Worm (Caenorhabditis elegans) whole organism, young adult: Measurements from ENCODE around the gene grd-9.

Source experiments
- B0261.1 ChIP-seq: sonication (generic microtip); optimal IDR thresholded peaks from 2 replicates; lab custom pipeline; 2016; ENCODE audit warnings: mild to moderate bottlenecking, missing genetic modification characterization, moderate library complexity, missing compliant biosample characterization
- C06A6.2 ChIP-seq: fragments of 200-800 bp; sonication (Bioruptor generic); conservative IDR thresholded peaks from 2 replicates; pipeline ENCODE4 v1.3.6; 2022; ENCODE audit warnings: missing genetic modification characterization, missing compliant biosample characterization
- D2030.7 ChIP-seq: fragments of 200-800 bp; sonication (Bioruptor generic); IDR thresholded peaks from 2 replicates; pipeline ENCODE4 v1.3.6; 2022; ENCODE audit warnings: missing genetic modification reagents, missing genetic modification characterization, missing compliant biosample characterization
- F10E7.11 ChIP-seq: sonication (generic microtip); optimal IDR thresholded peaks from 2 replicates; lab custom pipeline; 2017; ENCODE audit warnings: mild to moderate bottlenecking, missing genetic modification characterization, moderate library complexity, missing compliant biosample characterization
- F39B2.1 ChIP-seq: fragments of 200-800 bp; sonication (Bioruptor generic); IDR thresholded peaks from 2 replicates; pipeline ENCODE4 v1.3.6; 2022; ENCODE audit warnings: missing genetic modification reagents, missing genetic modification characterization, missing compliant biosample characterization
- F52B5.7 ChIP-seq: sonication (generic microtip); optimal IDR thresholded peaks from 2 replicates; lab custom pipeline; 2016; ENCODE audit warnings: mild to moderate bottlenecking, missing genetic modification characterization, missing compliant biosample characterization
- F55B11.4 ChIP-seq: sonication (generic microtip); optimal IDR thresholded peaks from 2 replicates; lab custom pipeline; 2016; ENCODE audit warnings: missing compliant biosample characterization, missing genetic modification characterization, borderline replicate concordance; ENCODE audit not compliant: insufficient read depth
- T07F8.4 ChIP-seq: sonication (generic microtip); optimal IDR thresholded peaks from 2 replicates; lab custom pipeline; 2016; ENCODE audit warnings: mild to moderate bottlenecking, missing genetic modification characterization, moderate library complexity, missing compliant biosample characterization
- Y67H2A.10 ChIP-seq: fragments of 200-800 bp; sonication (Bioruptor generic); conservative IDR thresholded peaks from 2 replicates; pipeline ENCODE4 v1.3.6; 2022; ENCODE audit warnings: missing genetic modification reagents, missing genetic modification characterization, missing compliant biosample characterization
- atf-7 ChIP-seq: sonication (generic microtip); optimal IDR thresholded peaks from 2 replicates; lab custom pipeline; 2017; ENCODE audit warnings: mild to moderate bottlenecking, missing genetic modification characterization, missing compliant biosample characterization
- attf-5 ChIP-seq: fragments of 200-800 bp; sonication (Bioruptor generic); optimal IDR thresholded peaks from 2 replicates; lab custom pipeline; 2018; ENCODE audit warnings: mild to moderate bottlenecking, missing genetic modification characterization, missing compliant biosample characterization
- bed-2 ChIP-seq: fragments of 200-800 bp; sonication (Bioruptor generic); IDR thresholded peaks from 2 replicates; pipeline ENCODE4 v1.3.6; 2022; ENCODE audit warnings: missing genetic modification reagents, missing genetic modification characterization, missing compliant biosample characterization
- cebp-2 ChIP-seq: fragments of 200-800 bp; sonication (Bioruptor generic); IDR thresholded peaks from 2 replicates; pipeline ENCODE4 v1.3.6; 2022; ENCODE audit warnings: missing genetic modification characterization, missing compliant biosample characterization
- ceh-27 ChIP-seq: fragments of 200-800 bp; sonication (Bioruptor generic); optimal IDR thresholded peaks from 2 replicates; lab custom pipeline; 2018; ENCODE audit warnings: mild to moderate bottlenecking, missing genetic modification characterization, moderate library complexity, missing compliant biosample characterization
- ceh-58 ChIP-seq: fragments of 200-800 bp; sonication (Bioruptor generic); IDR thresholded peaks from 2 replicates; pipeline ENCODE4 v1.3.6; 2022; ENCODE audit warnings: missing genetic modification characterization, missing compliant biosample characterization
- dpl-1 ChIP-seq: fragments of 150-350 bp; optimal IDR thresholded peaks from 2 replicates; lab custom pipeline; 2014; ENCODE audit warnings: missing biosample characterization, missing genetic modification reagents, missing genetic modification characterization
- egrh-3 ChIP-seq: fragments of 200-800 bp; sonication (Bioruptor generic); IDR thresholded peaks from 2 replicates; pipeline ENCODE4 v1.3.6; 2022; ENCODE audit warnings: missing genetic modification reagents, missing genetic modification characterization, missing compliant biosample characterization
- hmg-20 ChIP-seq: fragments of 200-800 bp; sonication (Bioruptor generic); IDR thresholded peaks from 2 replicates; pipeline ENCODE4 v1.3.6; 2022; ENCODE audit warnings: missing genetic modification reagents, missing genetic modification characterization, missing compliant biosample characterization
- hrde-1 ChIP-seq: sonication (generic microtip); optimal IDR thresholded peaks from 2 replicates; lab custom pipeline; 2016; ENCODE audit warnings: missing genetic modification characterization, mild to moderate bottlenecking, missing compliant biosample characterization, moderate library complexity, missing genotype, missing genetic modification reagents, borderline replicate concordance
- lag-1 ChIP-seq: fragments of 200-800 bp; sonication (Bioruptor generic); IDR thresholded peaks from 2 replicates; pipeline ENCODE4 v1.3.6; 2022; ENCODE audit warnings: missing genetic modification reagents, missing genetic modification characterization, missing compliant biosample characterization
- let-526 ChIP-seq: fragments of 200-800 bp; sonication (Bioruptor generic); IDR thresholded peaks from 2 replicates; pipeline ENCODE4 v1.3.6; 2022; ENCODE audit warnings: missing genetic modification reagents, missing genetic modification characterization, missing compliant biosample characterization
- lin-26 ChIP-seq: fragments of 200-800 bp; sonication (Bioruptor generic); IDR thresholded peaks from 2 replicates; pipeline ENCODE4 v1.3.6; 2022; ENCODE audit warnings: missing genetic modification reagents, missing genetic modification characterization, missing compliant biosample characterization
- lin-40 ChIP-seq: sonication (generic microtip); optimal IDR thresholded peaks from 2 replicates; lab custom pipeline; 2016; ENCODE audit warnings: missing genetic modification characterization, mild to moderate bottlenecking, missing compliant biosample characterization, missing genotype, missing genetic modification reagents
- lsl-1 ChIP-seq: fragments of 200-800 bp; sonication (Bioruptor generic); optimal IDR thresholded peaks from 2 replicates; lab custom pipeline; 2018; ENCODE audit warnings: mild to moderate bottlenecking, missing genetic modification characterization, moderate library complexity, missing compliant biosample characterization
- mxl-1 ChIP-seq: sonication (generic microtip); optimal IDR thresholded peaks from 2 replicates; lab custom pipeline; 2016; ENCODE audit warnings: missing genetic modification characterization, missing compliant biosample characterization
- nhr-80 ChIP-seq: sonication (generic microtip); optimal IDR thresholded peaks from 2 replicates; lab custom pipeline; 2016; ENCODE audit warnings: missing genetic modification characterization, missing compliant biosample characterization
- rcor-1 ChIP-seq: fragments of 200-800 bp; sonication (Bioruptor generic); IDR thresholded peaks from 2 replicates; pipeline ENCODE4 v1.3.6; 2022; ENCODE audit warnings: missing genetic modification reagents, missing genetic modification characterization, missing compliant biosample characterization
- repo-1 ChIP-seq: sonication (generic microtip); optimal IDR thresholded peaks from 2 replicates; lab custom pipeline; 2017; ENCODE audit warnings: mild to moderate bottlenecking, missing genetic modification characterization, missing compliant biosample characterization
- snpc-4 ChIP-seq, 5 experiments: fragments of 150-350 bp in 1 of 5; sonication (generic microtip) in 4 of 5; optimal IDR thresholded peaks; 2 replicates each; lab custom pipeline; 2014 to 2018; ENCODE audit warnings: missing genetic modification characterization in 5 of 5, missing biosample characterization in 3 of 5, antibody characterized with exemption in 2 of 5, mild to moderate bottlenecking in 2 of 5, missing compliant biosample characterization in 2 of 5, missing genotype in 2 of 5, moderate library complexity in 2 of 5, missing genetic modification reagents in 1 of 5
- ztf-18 ChIP-seq: sonication (generic microtip); optimal IDR thresholded peaks from 2 replicates; lab custom pipeline; 2016; ENCODE audit warnings: missing genotype, mild to moderate bottlenecking, missing genetic modification characterization, missing compliant biosample characterization
- ztf-25 ChIP-seq: fragments of 200-800 bp; sonication (Bioruptor generic); IDR thresholded peaks from 2 replicates; pipeline ENCODE4 v1.3.6; 2022; ENCODE audit warnings: missing genetic modification reagents, missing genetic modification characterization, missing compliant biosample characterization
- ztf-6 ChIP-seq: fragments of 200-800 bp; sonication (Bioruptor generic); IDR thresholded peaks from 2 replicates; pipeline ENCODE4 v1.3.6; 2022; ENCODE audit warnings: missing genetic modification reagents, missing genetic modification characterization, missing compliant biosample characterization

grd-9 gene

ce11 chrV:5888820-5889219, 6.3 kb upstream of the grd-9 start:
- TF ChIP-seq T07F8.4 (no peak), bed-2 (GFP tag; lab: Robert Waterston, UW) (no peak), lin-40 (tag; lab: Kevin White, UChicago) (no peak), nhr-80 (tag; lab: Kevin White, UChicago) (no peak), D2030.7 (no peak), ztf-6 (no peak), egrh-3 (GFP tag; lab: Robert Waterston, UW) (no peak), rcor-1 (GFP tag; lab: Robert Waterston, UW) (no peak), F10E7.11 (tag; lab: Kevin White, UChicago) (no peak), ceh-58 (GFP tag; lab: Robert Waterston, UW) (no peak), snpc-4 (GFP tag; optimal IDR thresholded peaks at IDR 0.05; lab: Kevin White, UChicago) (no peak), snpc-4 (tag; optimal IDR thresholded peaks at IDR 0.05; lab: Kevin White, UChicago) (no peak), C06A6.2 (GFP tag; lab: Robert Waterston, UW) (no peak)
- TF ChIP-seq, all 124 proteins: peak for 0

- TF ChIP-seq B0261.1 (tag; lab: Kevin White, UChicago) (no peak), hrde-1 (no peak), F52B5.7 (tag; lab: Kevin White, UChicago) (no peak), F39B2.1 (GFP tag; lab: Robert Waterston, UW) (no peak), snpc-4 (GFP tag; optimal IDR thresholded peaks at IDR 0.05; lab: Kevin White, UChicago) (no peak), snpc-4 (tag; optimal IDR thresholded peaks at IDR 0.05; lab: Kevin White, UChicago) (no peak), lsl-1 (GFP tag; lab: Kevin White, UChicago) (no peak), lag-1 (GFP tag; lab: Robert Waterston, UW) (no peak), attf-5 (no peak)
Measured at ce11 chrV:5891204-5891603, 3.9 kb upstream of the grd-9 start.

- TF ChIP-seq snpc-4 (GFP tag; optimal IDR thresholded peaks at IDR 0.05; lab: Kevin White, UChicago) (no peak), snpc-4 (tag; optimal IDR thresholded peaks at IDR 0.05; lab: Kevin White, UChicago) (no peak)
Measured at ce11 chrV:5893015-5893414, 2.1 kb upstream of the grd-9 start, which contains the start of gene C04E6.7. C04E6.7 (plus strand) TSS chrV:5893315.

DNA sequence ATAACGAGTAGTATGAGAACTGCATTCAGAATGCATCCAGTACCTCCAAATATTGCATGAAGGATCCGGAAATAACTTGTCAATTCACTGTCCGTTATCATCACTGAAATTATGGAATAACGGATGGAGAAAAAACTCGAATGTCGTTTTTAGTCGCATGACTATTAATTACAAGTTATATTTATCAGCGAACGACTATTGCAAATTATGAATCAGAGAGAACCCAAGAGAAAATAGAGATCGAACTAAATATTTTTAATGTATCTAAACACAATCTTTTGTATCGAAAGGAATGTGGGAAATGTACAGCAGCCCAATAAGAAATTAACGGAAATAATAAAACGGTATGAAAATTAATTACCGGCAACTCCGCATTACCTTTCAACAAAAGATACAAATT, 4.8 kb downstream of the grd-9 start, which contains the start of gene srd-16:
Gene srd-16, minus strand, starts transcription at position 101 of the 400 bp plus-strand sequence.
- TF ChIP-seq ceh-27 (GFP tag; lab: Kevin White, UChicago), result no peak

DNA sequence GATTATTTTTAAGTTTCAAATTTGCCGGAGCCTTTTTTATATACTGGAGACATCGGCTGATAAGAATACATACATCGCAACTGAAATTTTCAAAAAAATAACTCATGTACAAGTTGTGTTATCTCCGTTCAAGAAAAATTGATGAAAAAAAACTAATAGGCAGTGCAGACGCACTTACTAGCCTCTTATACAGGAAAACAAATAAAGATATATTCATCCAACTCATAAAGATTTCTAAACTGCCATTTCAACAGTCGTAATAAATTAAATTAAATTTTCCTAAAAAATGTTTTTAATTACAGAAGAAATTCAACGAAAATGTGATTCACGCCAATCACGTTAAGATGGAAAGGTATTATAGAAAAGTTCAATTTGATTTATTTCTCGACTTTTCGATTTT, 6.7 kb downstream of the grd-9 start, which contains the start of gene C04E6.5:
Gene C04E6.5, plus strand, starts transcription at position 301 of the 400 bp plus-strand sequence.
- TF ChIP-seq ztf-18, result no peak
- no peak for TF ChIP-seq D2030.7
- TF ChIP-seq cebp-2, result no peak
- no peak for TF ChIP-seq let-526
- TF ChIP-seq Y67H2A.10 (GFP tag; lab: Robert Waterston, UW), result no peak
- TF ChIP-seq dpl-1 (GFP tag; lab: Kevin White, UChicago), result no peak
- TF ChIP-seq F55B11.4 (tag; lab: Kevin White, UChicago), result no peak
- TF ChIP-seq repo-1 (tag; lab: Kevin White, UChicago), result no peak
- TF ChIP-seq mxl-1 (tag; lab: Kevin White, UChicago), result no peak
- no peak for TF ChIP-seq ztf-25 (GFP tag; lab: Robert Waterston, UW)
- no peak for TF ChIP-seq hmg-20 (GFP tag; lab: Robert Waterston, UW)
- no peak for TF ChIP-seq lin-26
- TF ChIP-seq ztf-6, result no peak
- no peak for TF ChIP-seq atf-7 (tag; lab: Kevin White, UChicago)
